Fruit fly (Drosophila melanogaster) whole organism, adult: ENCODE results near the gene Nmdar2.
A peak's percentile ranks its signal among the peaks of the same experiment; 100 is the strongest.

Experiments
- CG11617 ChIP-seq: fragments of 200-800 bp; sonication (Bioruptor generic); optimal IDR thresholded peaks from 2 replicates; lab custom pipeline; 2017; ENCODE audit warnings: mild to moderate bottlenecking, missing biosample characterization, missing genetic modification reagents, missing genetic modification characterization
- CG12768 ChIP-seq: fragments of 200-800 bp; sonication (Bioruptor generic); optimal IDR thresholded peaks from 2 replicates; lab custom pipeline; 2017; ENCODE audit warnings: missing biosample characterization, missing genetic modification characterization, mild to moderate bottlenecking, moderate library complexity, missing genetic modification reagents
- CG14711 ChIP-seq: fragments of 200-800 bp; sonication (Bioruptor generic); optimal IDR thresholded peaks from 2 replicates; lab custom pipeline; 2018; ENCODE audit warnings: missing biosample characterization, mild to moderate bottlenecking, missing genetic modification characterization, moderate library complexity
- CG1620 ChIP-seq: fragments of 200-800 bp; sonication (Bioruptor generic); optimal IDR thresholded peaks from 2 replicates; lab custom pipeline; 2016; ENCODE audit warnings: missing biosample characterization, missing genetic modification characterization
- CG33017 ChIP-seq: fragments of 200-800 bp; sonication (Bioruptor generic); optimal IDR thresholded peaks from 2 replicates; lab custom pipeline; 2018; ENCODE audit warnings: missing biosample characterization, mild to moderate bottlenecking, missing genetic modification characterization, moderate library complexity
- CG5204 ChIP-seq: fragments of 200-800 bp; sonication (Bioruptor generic); optimal IDR thresholded peaks from 2 replicates; lab custom pipeline; 2016; ENCODE audit warnings: missing biosample characterization, missing genetic modification characterization
- CG7045 ChIP-seq: fragments of 200-800 bp; sonication (Bioruptor generic); optimal IDR thresholded peaks from 2 replicates; lab custom pipeline; 2017; ENCODE audit warnings: missing biosample characterization, mild to moderate bottlenecking, missing genetic modification characterization
- CG7101 ChIP-seq: fragments of 200-800 bp; sonication (Bioruptor generic); optimal IDR thresholded peaks from 2 replicates; lab custom pipeline; 2018; ENCODE audit warnings: missing biosample characterization, mild to moderate bottlenecking, missing genetic modification characterization, moderate library complexity
- Clk ChIP-seq: fragments of 200-800 bp; sonication (Bioruptor generic); optimal IDR thresholded peaks from 2 replicates; lab custom pipeline; 2017; ENCODE audit warnings: missing biosample characterization, missing genetic modification characterization
- Crg-1 ChIP-seq: fragments of 200-800 bp; sonication (Bioruptor generic); optimal IDR thresholded peaks from 2 replicates; lab custom pipeline; 2016; ENCODE audit warnings: missing biosample characterization, missing genetic modification characterization
- Hr96 ChIP-seq: fragments of 200-800 bp; sonication (Bioruptor generic); optimal IDR thresholded peaks from 2 replicates; lab custom pipeline; 2016; ENCODE audit warnings: missing biosample characterization, missing genetic modification characterization
- Mnt ChIP-seq: fragments of 200-800 bp; sonication (Bioruptor generic); optimal IDR thresholded peaks from 2 replicates; lab custom pipeline; 2016; ENCODE audit warnings: missing biosample characterization, mild to moderate bottlenecking, missing genetic modification characterization
- bab1 ChIP-seq: fragments of 200-800 bp; sonication (Bioruptor generic); optimal IDR thresholded peaks from 3 replicates; lab custom pipeline; 2019; ENCODE audit warnings: missing biosample characterization, mild to moderate bottlenecking, missing genetic modification characterization, moderate library complexity
- cic ChIP-seq: fragments of 200-800 bp; sonication (Bioruptor generic); optimal IDR thresholded peaks from 2 replicates; lab custom pipeline; 2017; ENCODE audit warnings: missing biosample characterization, mild to moderate bottlenecking, missing genetic modification characterization, moderate library complexity
- cnc ChIP-seq, 2 experiments: fragments of >200 bp; optimal IDR thresholded peaks; 2 replicates each; lab custom pipeline; 2017
- kay ChIP-seq: fragments of 200-800 bp; sonication (Bioruptor generic); peaks from one replicate; lab custom pipeline; 2016; ENCODE audit warnings: missing biosample characterization, missing genetic modification characterization, borderline replicate concordance
- ovo ChIP-seq: fragments of 200-800 bp; sonication (Bioruptor generic); optimal IDR thresholded peaks from 2 replicates; lab custom pipeline; 2016; ENCODE audit warnings: missing biosample characterization, missing genetic modification characterization
- pad ChIP-seq: fragments of 200-800 bp; sonication (Bioruptor generic); optimal IDR thresholded peaks from 3 replicates; lab custom pipeline; 2017; ENCODE audit warnings: missing biosample characterization, missing genetic modification characterization, mild to moderate bottlenecking, moderate library complexity, missing genetic modification reagents
- tj ChIP-seq: fragments of 200-800 bp; sonication (Bioruptor generic); optimal IDR thresholded peaks from 3 replicates; lab custom pipeline; 2017; ENCODE audit warnings: missing biosample characterization, mild to moderate bottlenecking, missing genetic modification characterization, moderate library complexity
- toe ChIP-seq: fragments of 200-800 bp; sonication (Bioruptor generic); optimal IDR thresholded peaks from 2 replicates; lab custom pipeline; 2016; ENCODE audit warnings: missing biosample characterization, missing genetic modification characterization

The Nmdar2 gene

dm6 chrX:1467382-1467592 lies 40.3 kb downstream of the Nmdar2 start, which contains the start of gene CG14778:
CG14778 (plus strand) TSS chrX:1467493.
- TF ChIP-seq CG14711 (tag; lab: Kevin White, UChicago), result no peak
- TF ChIP-seq CG12768 (GFP tag; lab: Kevin White, UChicago), result no peak
- no peak for TF ChIP-seq tj (GFP tag; lab: Kevin White, UChicago)
- no peak for TF ChIP-seq cic (GFP tag; lab: Kevin White, UChicago)

dm6 chrX:1466505-1467381 lies 40.9 kb downstream of the Nmdar2 start:
- TF ChIP-seq tj (GFP tag; lab: Kevin White, UChicago), result peak; percentile 94
- TF ChIP-seq Clk (GFP tag; lab: Kevin White, UChicago), result no peak
- TF ChIP-seq CG12768 (GFP tag; lab: Kevin White, UChicago), result peak; percentile 17
- no peak for TF ChIP-seq CG1620 (GFP tag; lab: Kevin White, UChicago)
- TF ChIP-seq ovo (GFP tag; lab: Kevin White, UChicago), result peak; percentile 68
- TF ChIP-seq CG5204 (GFP tag; lab: Kevin White, UChicago), result no peak
- no peak for TF ChIP-seq CG7045 (GFP tag; lab: Kevin White, UChicago)
- no peak for TF ChIP-seq CG14711 (tag; lab: Kevin White, UChicago)
- no peak for TF ChIP-seq toe (GFP tag; lab: Kevin White, UChicago)
- TF ChIP-seq CG7101, result peak; percentile 10
- peak; percentile 52 for TF ChIP-seq Hr96 (GFP tag; lab: Kevin White, UChicago)
- TF ChIP-seq cic (GFP tag; lab: Kevin White, UChicago), result peak; percentile 99
- peak; percentile 25 for TF ChIP-seq CG11617 (GFP tag; lab: Kevin White, UChicago)
- no peak for TF ChIP-seq Crg-1 (GFP tag; lab: Kevin White, UChicago)
- TF ChIP-seq kay (GFP tag; lab: Kevin White, UChicago), result no peak
- TF ChIP-seq cnc (optimal IDR thresholded peaks at IDR 0.05; lab: Kevin White, UChicago), result peak; percentile 65 to 93
- TF ChIP-seq bab1 (GFP tag; lab: Kevin White, UChicago), result peak; percentile 6
- TF ChIP-seq CG33017 (tag; lab: Kevin White, UChicago), result no peak
- TF ChIP-seq Mnt, result peak; percentile 89
- TF ChIP-seq pad, result peak; percentile 73

- no peak for TF ChIP-seq Hr96 (GFP tag; lab: Kevin White, UChicago)
- TF ChIP-seq CG33017 (tag; lab: Kevin White, UChicago), result no peak
- TF ChIP-seq bab1 (GFP tag; lab: Kevin White, UChicago), result no peak
- TF ChIP-seq CG7101, result no peak
- TF ChIP-seq Mnt, result no peak
- no peak for TF ChIP-seq cnc (optimal IDR thresholded peaks at IDR 0.05; lab: Kevin White, UChicago)
- no peak for TF ChIP-seq CG11617 (GFP tag; lab: Kevin White, UChicago)
- TF ChIP-seq CG14711 (tag; lab: Kevin White, UChicago), result no peak
- TF ChIP-seq Clk (GFP tag; lab: Kevin White, UChicago), result no peak
These were observed 41.7 kb downstream of the Nmdar2 start, which contains the start of the genes O-fut2 and CG14777 for dm6 chrX:1465707-1466504. O-fut2 (minus strand) TSS chrX:1465996. CG14777 (plus strand) TSS chrX:1466134.

- TF ChIP-seq tj (GFP tag; lab: Kevin White, UChicago) (no peak), CG12768 (GFP tag; lab: Kevin White, UChicago) (no peak), Clk (GFP tag; lab: Kevin White, UChicago) (no peak), cic (GFP tag; lab: Kevin White, UChicago) (no peak), ovo (GFP tag; lab: Kevin White, UChicago) (no peak), kay (GFP tag; lab: Kevin White, UChicago) (no peak), CG14711 (tag; lab: Kevin White, UChicago) (no peak), Mnt (peak; percentile 99), CG7101 (no peak), CG11617 (GFP tag; lab: Kevin White, UChicago) (no peak), bab1 (GFP tag; lab: Kevin White, UChicago) (peak; percentile 46)
These were observed 43.6 kb downstream of the Nmdar2 start, which contains the start of gene Ns3 for dm6 chrX:1464033-1464432. Ns3 (minus strand) TSS chrX:1464220.

dm6 chrX:1461544-1461943 lies 46.1 kb downstream of the Nmdar2 start, which contains the start of gene CG14787:
CG14787 (minus strand) TSS chrX:1461676.
- TF ChIP-seq Clk (GFP tag; lab: Kevin White, UChicago), result no peak
- TF ChIP-seq CG11617 (GFP tag; lab: Kevin White, UChicago), result no peak
- no peak for TF ChIP-seq Mnt
- no peak for TF ChIP-seq kay (GFP tag; lab: Kevin White, UChicago)
- TF ChIP-seq bab1 (GFP tag; lab: Kevin White, UChicago), result no peak
- no peak for TF ChIP-seq pad
- no peak for TF ChIP-seq CG33017 (tag; lab: Kevin White, UChicago)
- no peak for TF ChIP-seq ovo (GFP tag; lab: Kevin White, UChicago)
- TF ChIP-seq CG7101, result no peak
- no peak for TF ChIP-seq CG5204 (GFP tag; lab: Kevin White, UChicago)
- TF ChIP-seq Hr96 (GFP tag; lab: Kevin White, UChicago), result no peak
- TF ChIP-seq CG12768 (GFP tag; lab: Kevin White, UChicago), result no peak
- TF ChIP-seq cnc (optimal IDR thresholded peaks at IDR 0.05; lab: Kevin White, UChicago), result no peak
